Fruit fly (Drosophila melanogaster) whole organism, embryonic: ENCODE measurements around the gene CG1986.

Source experiments
- Atf3 ChIP-seq: fragments of 200-800 bp; sonication (Bioruptor generic); optimal IDR thresholded peaks from 3 replicates; lab custom pipeline; 2016; ENCODE audit warnings: missing biosample characterization, missing genetic modification characterization
- Bdp1 ChIP-seq: fragments of 200-800 bp; sonication (Bioruptor generic); optimal IDR thresholded peaks from 3 replicates; lab custom pipeline; 2016; ENCODE audit warnings: missing biosample characterization, missing genetic modification characterization
- CG10209 ChIP-seq: fragments of 200-800 bp; sonication (Bioruptor generic); optimal IDR thresholded peaks from 3 replicates; lab custom pipeline; 2017; ENCODE audit warnings: missing biosample characterization, mild to moderate bottlenecking, missing genetic modification characterization, missing genetic modification reagents
- CG10274 ChIP-seq: fragments of 200-800 bp; sonication (Bioruptor generic); optimal IDR thresholded peaks from 3 replicates; lab custom pipeline; 2017; ENCODE audit warnings: missing biosample characterization, mild to moderate bottlenecking, missing genetic modification characterization
- CG10321 ChIP-seq: fragments of 200-800 bp; sonication (Bioruptor generic); IDR thresholded peaks from 2 replicates; pipeline ENCODE4 v1.3.6; 2022; ENCODE audit warnings: missing biosample characterization, missing genetic modification characterization
- CG10431 ChIP-seq: fragments of 200-800 bp; sonication (Bioruptor generic); optimal IDR thresholded peaks from 3 replicates; lab custom pipeline; 2018; ENCODE audit warnings: missing biosample characterization, mild to moderate bottlenecking, missing genetic modification characterization
- CG11456 ChIP-seq: fragments of 200-800 bp; sonication (Bioruptor generic); IDR thresholded peaks from 3 replicates; pipeline ENCODE4 v1.3.6; 2022; ENCODE audit warnings: missing biosample characterization, missing genetic modification characterization
- CG11560 ChIP-seq: fragments of 200-800 bp; sonication (Bioruptor generic); IDR thresholded peaks from 3 replicates; pipeline ENCODE4 v1.3.6; 2022; ENCODE audit warnings: missing biosample characterization, missing genetic modification characterization
- CG12942 ChIP-seq: fragments of 200-800 bp; sonication (Bioruptor generic); optimal IDR thresholded peaks from 3 replicates; lab custom pipeline; 2016; ENCODE audit warnings: missing biosample characterization, missing genetic modification characterization
- CG15514 ChIP-seq: fragments of 200-800 bp; sonication (Bioruptor generic); optimal IDR thresholded peaks from 3 replicates; lab custom pipeline; 2017; ENCODE audit warnings: missing biosample characterization, missing genetic modification characterization, mild to moderate bottlenecking, moderate library complexity, missing genetic modification reagents
- CG15696 ChIP-seq: fragments of 200-800 bp; sonication (Bioruptor generic); optimal IDR thresholded peaks from 2 replicates; lab custom pipeline; 2019; ENCODE audit warnings: missing biosample characterization, mild to moderate bottlenecking, missing genetic modification characterization, moderate library complexity
- CG1602 ChIP-seq: fragments of 200-800 bp; sonication (Bioruptor generic); optimal IDR thresholded peaks from 3 replicates; lab custom pipeline; 2016; ENCODE audit warnings: missing biosample characterization, missing genetic modification characterization
- CG17359 ChIP-seq: fragments of 200-800 bp; sonication (Bioruptor generic); optimal IDR thresholded peaks from 3 replicates; lab custom pipeline; 2018; ENCODE audit warnings: missing biosample characterization, mild to moderate bottlenecking, missing genetic modification characterization, moderate library complexity
- CG17612 ChIP-seq: fragments of 200-800 bp; sonication (Bioruptor generic); IDR thresholded peaks from 2 replicates; pipeline ENCODE4 v1.3.6; 2022; ENCODE audit warnings: missing biosample characterization, missing genetic modification characterization
- CG17912 ChIP-seq: fragments of 200-800 bp; sonication (Bioruptor generic); optimal IDR thresholded peaks from 2 replicates; lab custom pipeline; 2018; ENCODE audit warnings: missing biosample characterization, mild to moderate bottlenecking, missing genetic modification characterization
- CG30431 ChIP-seq: fragments of 200-800 bp; sonication (Bioruptor generic); optimal IDR thresholded peaks from 2 replicates; lab custom pipeline; 2017; ENCODE audit warnings: missing biosample characterization, missing genetic modification characterization
- CG3163 ChIP-seq: fragments of 200-800 bp; sonication (Bioruptor generic); optimal IDR thresholded peaks from 3 replicates; lab custom pipeline; 2016; ENCODE audit warnings: missing biosample characterization, missing genetic modification characterization
- CG33213 ChIP-seq: fragments of 200-800 bp; sonication (Bioruptor generic); optimal IDR thresholded peaks from 3 replicates; lab custom pipeline; 2016; ENCODE audit warnings: missing biosample characterization, missing genetic modification characterization
- CG34224 ChIP-seq: fragments of 200-800 bp; sonication (Bioruptor generic); IDR thresholded peaks from 3 replicates; pipeline ENCODE4 v1.3.6; 2022; ENCODE audit warnings: missing biosample characterization, missing genetic modification characterization; ENCODE audit not compliant: partially characterized antibody
- CG4404 ChIP-seq: fragments of 200-800 bp; sonication (Bioruptor generic); IDR thresholded peaks from 2 replicates; pipeline ENCODE4 v1.3.6; 2022; ENCODE audit warnings: missing biosample characterization, missing genetic modification characterization
- CG7372 ChIP-seq: fragments of 200-800 bp; sonication (Bioruptor generic); IDR thresholded peaks from 2 replicates; pipeline ENCODE4 v1.3.6; 2022; ENCODE audit warnings: missing biosample characterization, missing genetic modification characterization
- CG8290 ChIP-seq, 3 experiments: fragments of 200-800 bp; sonication (Bioruptor generic); optimal IDR thresholded peaks; 2 replicates each; lab custom pipeline; 2016 to 2019; ENCODE audit warnings: missing biosample characterization in 3 of 3, missing genetic modification characterization in 3 of 3, mild to moderate bottlenecking in 2 of 3, moderate library complexity in 1 of 3
- CrebB ChIP-seq: fragments of 200-800 bp; sonication (Bioruptor generic); optimal IDR thresholded peaks from 3 replicates; lab custom pipeline; 2018; ENCODE audit warnings: missing biosample characterization, mild to moderate bottlenecking, missing genetic modification characterization
- Dbx ChIP-seq: fragments of 200-800 bp; sonication (Bioruptor generic); IDR thresholded peaks from 3 replicates; pipeline ENCODE4 v1.3.6; 2022; ENCODE audit warnings: missing biosample characterization, missing genetic modification characterization
- Elba2 ChIP-seq: fragments of 200-800 bp; sonication (Bioruptor generic); optimal IDR thresholded peaks from 3 replicates; lab custom pipeline; 2016; ENCODE audit warnings: missing biosample characterization, missing genetic modification characterization
- Fer3 ChIP-seq: fragments of 200-800 bp; sonication (Bioruptor generic); optimal IDR thresholded peaks from 2 replicates; lab custom pipeline; 2018; ENCODE audit warnings: missing biosample characterization, mild to moderate bottlenecking, missing genetic modification characterization, moderate library complexity
- HLHmδ ChIP-seq: fragments of 200-800 bp; sonication (Bioruptor generic); optimal IDR thresholded peaks from 2 replicates; lab custom pipeline; 2018; ENCODE audit warnings: missing biosample characterization, mild to moderate bottlenecking, missing genetic modification characterization, moderate library complexity
- NC2α ChIP-seq: fragments of 200-800 bp; sonication (Bioruptor generic); optimal IDR thresholded peaks from 2 replicates; lab custom pipeline; 2016; ENCODE audit warnings: missing biosample characterization, missing genetic modification characterization
- Nf-YC ChIP-seq: fragments of 200-800 bp; optimal IDR thresholded peaks from 3 replicates; lab custom pipeline; 2019; ENCODE audit warnings: missing biosample characterization, mild to moderate bottlenecking, missing genetic modification characterization, moderate library complexity
- PHDP ChIP-seq: fragments of 200-800 bp; sonication (Bioruptor generic); optimal IDR thresholded peaks from 3 replicates; lab custom pipeline; 2018; ENCODE audit warnings: missing biosample characterization, mild to moderate bottlenecking, missing genetic modification characterization, moderate library complexity
- Rx ChIP-seq: fragments of 200-800 bp; sonication (Bioruptor generic); IDR thresholded peaks from 2 replicates; pipeline ENCODE4 v1.3.6; 2022; ENCODE audit warnings: missing biosample characterization, missing genetic modification characterization
- Taf1 ChIP-seq: fragments of 200-800 bp; sonication (Bioruptor generic); IDR thresholded peaks from 2 replicates; pipeline ENCODE4 v1.3.6; 2022; ENCODE audit warnings: missing biosample characterization, missing genetic modification characterization
- amos ChIP-seq: fragments of 200-800 bp; sonication (Bioruptor generic); IDR thresholded peaks from 2 replicates; pipeline ENCODE4 v1.3.6; 2022; ENCODE audit warnings: missing biosample characterization, missing genetic modification characterization; ENCODE audit not compliant: partially characterized antibody
- ash1 ChIP-seq: fragments of 200-800 bp; sonication (Bioruptor generic); optimal IDR thresholded peaks from 2 replicates; lab custom pipeline; 2018; ENCODE audit warnings: missing biosample characterization, mild to moderate bottlenecking, missing genetic modification characterization
- ewg ChIP-seq: fragments of 200-800 bp; sonication (Bioruptor generic); optimal IDR thresholded peaks from 3 replicates; lab custom pipeline; 2017; ENCODE audit warnings: mild to moderate bottlenecking, missing biosample characterization, missing genetic modification reagents, missing genetic modification characterization
- fd102C ChIP-seq: fragments of 200-800 bp; sonication (Bioruptor generic); optimal IDR thresholded peaks from 2 replicates; lab custom pipeline; 2018; ENCODE audit warnings: missing biosample characterization, mild to moderate bottlenecking, missing genetic modification characterization, moderate library complexity
- inv ChIP-seq: fragments of 200-800 bp; sonication (Bioruptor generic); IDR thresholded peaks from 2 replicates; pipeline ENCODE4 v1.3.6; 2022; ENCODE audit warnings: missing biosample characterization, missing genetic modification characterization; ENCODE audit not compliant: partially characterized antibody
- jigr1 ChIP-seq: fragments of 200-800 bp; sonication (Bioruptor generic); IDR thresholded peaks from 3 replicates; pipeline ENCODE4 v1.3.6; 2022; ENCODE audit warnings: missing biosample characterization, missing genetic modification characterization
- knrl ChIP-seq: fragments of 200-800 bp; sonication (Bioruptor generic); IDR thresholded peaks from 3 replicates; pipeline ENCODE4 v1.3.6; 2022; ENCODE audit warnings: missing biosample characterization, missing genetic modification characterization; ENCODE audit not compliant: partially characterized antibody
- nerfin-2 ChIP-seq: fragments of 200-800 bp; sonication (Bioruptor generic); IDR thresholded peaks from 2 replicates; pipeline ENCODE4 v1.3.6; 2022; ENCODE audit warnings: missing biosample characterization, missing genetic modification characterization; ENCODE audit not compliant: partially characterized antibody
- nmo ChIP-seq: fragments of 200-800 bp; sonication (Bioruptor generic); optimal IDR thresholded peaks from 2 replicates; lab custom pipeline; 2018; ENCODE audit warnings: missing biosample characterization, mild to moderate bottlenecking, missing genetic modification characterization, moderate library complexity
- nom ChIP-seq: fragments of 200-800 bp; sonication (Bioruptor generic); optimal IDR thresholded peaks from 2 replicates; lab custom pipeline; 2017; ENCODE audit warnings: missing biosample characterization, missing genetic modification characterization, mild to moderate bottlenecking, moderate library complexity, missing genetic modification reagents
- prd ChIP-seq, 3 experiments: fragments of >200 bp in 2 of 3; fragments of 200-800 bp in 1 of 3; sonication (Bioruptor generic) in 1 of 3; optimal IDR thresholded peaks in 2 of 3; IDR thresholded peaks in 1 of 3; 2 replicates in 2 of 3; 3 replicates in 1 of 3; pipeline versions ENCODE4 v1.3.6 to Lab custom; 2017 to 2022; ENCODE audit warnings: missing biosample characterization in 1 of 3, missing genetic modification characterization in 1 of 3
- ranshi ChIP-seq: fragments of 200-800 bp; sonication (Bioruptor generic); IDR thresholded peaks from 2 replicates; pipeline ENCODE4 v1.3.6; 2022; ENCODE audit warnings: missing biosample characterization, missing genetic modification characterization
- ssp ChIP-seq: fragments of 200-800 bp; sonication (Bioruptor generic); IDR thresholded peaks from 2 replicates; pipeline ENCODE4 v1.3.6; 2022; ENCODE audit warnings: missing biosample characterization, missing genetic modification characterization
- wor ChIP-seq: fragments of 200-800 bp; sonication (Bioruptor generic); IDR thresholded peaks from 2 replicates; pipeline ENCODE4 v1.3.6; 2022; ENCODE audit warnings: missing biosample characterization, missing genetic modification characterization

The CG1986 gene

dm6 chrX:9875948-9876853 is 34.7 kb downstream of the CG1986 start, which contains the start of gene CG15247 (continued):
- TF ChIP-seq HLHmδ = no peak
- TF ChIP-seq CG11560 = peak; percentile 65; the same call in 2 of the 3 replicates
- peak; percentile 12 for TF ChIP-seq CG10431
- TF ChIP-seq fd102C = no peak
- TF ChIP-seq CrebB (tag; lab: Kevin White, UChicago) = peak; percentile 27
- no peak for TF ChIP-seq nerfin-2 (GFP tag; lab: Robert Waterston, UW)
- peak; percentile 11 for TF ChIP-seq Atf3 (GFP tag; lab: Kevin White, UChicago)
- peak; percentile 73 for TF ChIP-seq Fer3 (tag; lab: Kevin White, UChicago)
- peak; percentile 49 for TF ChIP-seq ewg (GFP tag; lab: Kevin White, UChicago)
- TF ChIP-seq CG17359 (tag; lab: Kevin White, UChicago) = peak; percentile 75
- 0 out of 3 replicates have a peak, but pooled peaks have one; percentile 45 for TF ChIP-seq jigr1
- TF ChIP-seq knrl (GFP tag; lab: Robert Waterston, UW) = no peak
- TF ChIP-seq CG4404 = peak; percentile 64
- peak; percentile 8 for TF ChIP-seq Bdp1 (GFP tag; lab: Kevin White, UChicago)
- TF ChIP-seq Taf1 (GFP tag; lab: Robert Waterston, UW) = peak; percentile 72; the same call in 1 of the 2 replicates
- TF ChIP-seq wor (GFP tag; lab: Robert Waterston, UW) = peak; percentile 66; the same call in 1 of the 2 replicates
- peak; percentile 22 for TF ChIP-seq CG12942 (GFP tag; lab: Kevin White, UChicago)
- peak; percentile 79 for TF ChIP-seq ranshi (GFP tag; lab: Robert Waterston, UW)
- TF ChIP-seq CG30431 = peak; percentile 22
- TF ChIP-seq CG1602 (GFP tag; lab: Kevin White, UChicago) = peak; percentile 69
- TF ChIP-seq nom = no peak
- peak; percentile 54 for TF ChIP-seq Rx (GFP tag; lab: Robert Waterston, UW)
- no peak for TF ChIP-seq prd (optimal IDR thresholded peaks at IDR 0.05; lab: Kevin White, UChicago)
- peak; percentile 81 for TF ChIP-seq prd (GFP tag; IDR thresholded peaks at IDR 0.05; lab: Robert Waterston, UW)
- TF ChIP-seq CG11456 (GFP tag; lab: Robert Waterston, UW) = peak; percentile 71
- peak; percentile 53; the same call in 2 of the 3 replicates for TF ChIP-seq Dbx
- TF ChIP-seq Nf-YC (tag; lab: Kevin White, UChicago) = peak; percentile 45
- TF ChIP-seq Elba2 (GFP tag; lab: Kevin White, UChicago) = no peak
- peak; percentile 11 for TF ChIP-seq CG10274 (GFP tag; lab: Kevin White, UChicago)
- TF ChIP-seq CG17912 (GFP tag; lab: Kevin White, UChicago) = no peak
- TF ChIP-seq CG17612 (GFP tag; lab: Robert Waterston, UW) = peak; percentile 63
- no peak for TF ChIP-seq amos (GFP tag; lab: Robert Waterston, UW)
- TF ChIP-seq ssp (GFP tag; lab: Robert Waterston, UW) = peak; percentile 64
- TF ChIP-seq ash1 (GFP tag; lab: Kevin White, UChicago) = no peak
- TF ChIP-seq inv = no peak
- no peak for TF ChIP-seq CG34224 (GFP tag; lab: Robert Waterston, UW)
- TF ChIP-seq CG10209 (GFP tag; lab: Kevin White, UChicago) = peak; percentile 60
- TF ChIP-seq NC2α (GFP tag; lab: Kevin White, UChicago) = no peak
- peak; percentile 3 for TF ChIP-seq CG15514 (GFP tag; lab: Kevin White, UChicago)
- TF ChIP-seq CG10321 (GFP tag; lab: Robert Waterston, UW) = no peak
- TF ChIP-seq CG3163 (GFP tag; lab: Kevin White, UChicago) = peak; percentile 24
- TF ChIP-seq PHDP (tag; lab: Kevin White, UChicago) = peak; percentile 74
- peak; percentile 6 for TF ChIP-seq CG8290 (GFP tag; optimal IDR thresholded peaks at IDR 0.05; lab: Kevin White, UChicago)
- TF ChIP-seq CG8290 (tag; optimal IDR thresholded peaks at IDR 0.05; lab: Kevin White, UChicago) = no peak
- peak; percentile 76 for TF ChIP-seq CG7372 (GFP tag; lab: Robert Waterston, UW)
- peak; percentile 50 for TF ChIP-seq CG33213
- peak; percentile 82 for TF ChIP-seq nmo (GFP tag; lab: Kevin White, UChicago)
- TF ChIP-seq CG15696 (tag; lab: Kevin White, UChicago) = peak; percentile 60
